Fruit fly (Drosophila melanogaster): ENCODE measurements around the gene TwdlH.

DNA sequence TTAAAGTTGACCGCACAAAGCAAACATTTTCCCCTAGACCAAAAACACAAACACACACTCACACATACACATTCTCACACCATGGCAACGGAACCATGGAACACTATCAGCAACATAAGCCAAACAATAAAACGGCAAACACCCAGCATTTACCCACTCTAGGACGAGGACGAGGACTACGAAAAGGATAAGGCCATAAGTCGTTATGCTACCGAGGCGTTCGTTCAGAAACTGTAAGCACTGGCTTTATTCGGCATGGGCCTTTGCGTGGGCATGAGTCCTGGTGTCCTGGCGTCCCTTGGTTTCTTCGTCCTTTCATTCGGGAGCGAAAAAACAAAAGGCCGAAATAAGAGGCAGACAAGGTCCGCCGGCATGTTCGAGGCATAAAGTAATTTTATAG lies 36.7 kb downstream of the TwdlH start:
- no peak for TF ChIP-seq h (GFP tag; optimal IDR thresholded peaks at IDR 0.05)
- TF ChIP-seq usp (GFP tag; optimal IDR thresholded peaks at IDR 0.05), result no peak
- no peak for TF ChIP-seq Dfd (GFP tag; optimal IDR thresholded peaks at IDR 0.05)
